Worm (Caenorhabditis elegans) whole organism, midembryonic: ENCODE results near the gene rhgf-1.

ENCODE experiments used
- cog-1 ChIP-seq: sonication (generic microtip); optimal IDR thresholded peaks from 2 replicates; lab custom pipeline; 2016; ENCODE audit warnings: missing genetic modification characterization, missing compliant biosample characterization
- flt-1 ChIP-seq: fragments of 200-800 bp; sonication (Bioruptor generic); IDR thresholded peaks from 2 replicates; pipeline ENCODE4 v1.3.6; 2022; ENCODE audit warnings: missing genetic modification characterization, missing compliant biosample characterization
- med-1 ChIP-seq: sonication (generic microtip); optimal IDR thresholded peaks from 2 replicates; lab custom pipeline; 2017; ENCODE audit warnings: missing genetic modification characterization, mild to moderate bottlenecking, missing compliant biosample characterization, antibody characterized with exemption, missing genetic modification reagents; ENCODE audit not compliant: insufficient read depth
- ref-1 ChIP-seq: fragments of 200-800 bp; sonication (Bioruptor generic); conservative IDR thresholded peaks from 2 replicates; pipeline ENCODE4 v1.3.6; 2022; ENCODE audit warnings: missing genetic modification reagents, missing genetic modification characterization, missing compliant biosample characterization
- ztf-23 ChIP-seq: fragments of 200-800 bp; sonication (Bioruptor generic); IDR thresholded peaks from 2 replicates; pipeline ENCODE4 v1.3.6; 2022; ENCODE audit warnings: missing genetic modification reagents, missing genetic modification characterization, missing compliant biosample characterization
- ztf-29 ChIP-seq: fragments of 200-800 bp; sonication (Bioruptor generic); IDR thresholded peaks from 2 replicates; pipeline ENCODE4 v1.3.6; 2022; ENCODE audit warnings: missing genetic modification reagents, missing genetic modification characterization, missing compliant biosample characterization

DNA sequence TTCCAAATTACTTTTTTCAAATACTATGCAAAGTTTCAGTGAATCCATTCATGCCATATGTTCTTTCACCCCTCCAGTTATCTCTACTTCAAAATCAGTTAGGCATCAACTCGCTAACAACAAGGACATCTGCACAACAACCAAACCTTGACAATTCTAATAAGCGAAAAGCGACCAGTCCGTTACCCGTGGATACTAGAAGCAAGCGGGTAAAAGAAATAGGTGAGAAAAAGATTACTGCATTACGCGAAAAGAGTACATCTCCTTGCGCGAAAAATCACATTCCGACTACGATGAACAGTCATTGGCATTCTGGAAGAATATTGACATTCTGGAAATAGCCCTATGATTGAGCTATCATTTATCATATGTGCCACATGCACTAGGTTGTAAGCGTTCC is 44.5 kb upstream of the rhgf-1 start:
- TF ChIP-seq ref-1 (GFP tag; lab: Robert Waterston, UW) (no peak), med-1 (no peak), cog-1 (tag; lab: Kevin White, UChicago) (no peak), ztf-23 (GFP tag; lab: Robert Waterston, UW) (no peak), flt-1 (GFP tag; lab: Robert Waterston, UW) (no peak), ztf-29 (no peak)
